Worm (Caenorhabditis elegans): ENCODE measurements around the gene nrfl-1.
A peak's percentile ranks its signal among the peaks of the same experiment; 100 is the strongest.

Gene nrfl-1

ce11 chrIV:9107464-9107863 is 11.4 kb upstream of the nrfl-1 start (continued):
- TF ChIP-seq unc-3 (GFP tag; conservative IDR thresholded peaks at IDR 0.05) (no peak), unc-3 (tag; optimal IDR thresholded peaks at IDR 0.05) (no peak), ttx-3 (tag; optimal IDR thresholded peaks at IDR 0.05) (no peak), fkh-10 (GFP tag; optimal IDR thresholded peaks at IDR 0.05) (no peak), eyg-1 (tag; optimal IDR thresholded peaks at IDR 0.05) (no peak), ceh-18 (tag; optimal IDR thresholded peaks at IDR 0.05) (no peak), ztf-16 (tag; optimal IDR thresholded peaks at IDR 0.05) (no peak), tbx-2 (tag; optimal IDR thresholded peaks at IDR 0.05) (peak; percentile 1), C38D4.7 (GFP tag; optimal IDR thresholded peaks at IDR 0.05) (no peak), K09A11.1 (tag; optimal IDR thresholded peaks at IDR 0.05; ENCODE audit: insufficient read depth) (no peak), ama-1 (optimal IDR thresholded peaks at IDR 0.05) (no peak), odd-2 (tag; optimal IDR thresholded peaks at IDR 0.05) (no peak), hlh-6 (tag; optimal IDR thresholded peaks at IDR 0.05) (no peak), ets-4 (tag; optimal IDR thresholded peaks at IDR 0.05) (no peak), ceh-2 (tag; optimal IDR thresholded peaks at IDR 0.05) (no peak), pag-3 (tag; optimal IDR thresholded peaks at IDR 0.05; ENCODE audit: borderline replicate concordance) (no peak), lin-11 (tag; optimal IDR thresholded peaks at IDR 0.05) (no peak), dve-1 (tag; optimal IDR thresholded peaks at IDR 0.05) (no peak), nhr-11 (tag; optimal IDR thresholded peaks at IDR 0.05) (no peak), C08G9.2 (tag; optimal IDR thresholded peaks at IDR 0.05) (no peak), unc-42 (tag; optimal IDR thresholded peaks at IDR 0.05) (no peak), nfya-1 (tag; optimal IDR thresholded peaks at IDR 0.05) (no peak), unc-55 (GFP tag; optimal IDR thresholded peaks at IDR 0.05) (peak; percentile 72), ceh-34 (tag; optimal IDR thresholded peaks at IDR 0.05) (no peak), sox-4 (tag; optimal IDR thresholded peaks at IDR 0.05) (no peak), pha-2 (tag; optimal IDR thresholded peaks at IDR 0.05) (no peak), zip-5 (tag; optimal IDR thresholded peaks at IDR 0.05) (no peak), ceh-14 (tag; optimal IDR thresholded peaks at IDR 0.05) (no peak), ref-2 (tag; optimal IDR thresholded peaks at IDR 0.05) (no peak), T23F11.4 (GFP tag; optimal IDR thresholded peaks at IDR 0.05) (no peak), ceh-30 (tag; optimal IDR thresholded peaks at IDR 0.05) (no peak), pat-9 (tag; optimal IDR thresholded peaks at IDR 0.05) (peak; percentile 15), pqm-1 (tag; optimal IDR thresholded peaks at IDR 0.05) (no peak), nhr-232 (tag; optimal IDR thresholded peaks at IDR 0.05) (no peak), dmd-4 (tag; optimal IDR thresholded peaks at IDR 0.05; ENCODE audit: borderline replicate concordance) (no peak), syd-9 (tag; optimal IDR thresholded peaks at IDR 0.05) (no peak), ceh-9 (tag; optimal IDR thresholded peaks at IDR 0.05) (no peak), ceh-24 (tag; optimal IDR thresholded peaks at IDR 0.05) (no peak), Y22D7AL.16 (tag; optimal IDR thresholded peaks at IDR 0.05) (no peak), tbx-7 (tag; optimal IDR thresholded peaks at IDR 0.05) (no peak), ceh-48 (tag; optimal IDR thresholded peaks at IDR 0.05) (peak; percentile 40), mec-3 (tag; optimal IDR thresholded peaks at IDR 0.05; ENCODE audit: borderline replicate concordance) (no peak), elt-4 (tag; optimal IDR thresholded peaks at IDR 0.05) (no peak), gmeb-2 (tag; optimal IDR thresholded peaks at IDR 0.05) (no peak), pros-1 (tag; optimal IDR thresholded peaks at IDR 0.05) (no peak)

- no peak for TF ChIP-seq K09A11.1 (tag; optimal IDR thresholded peaks at IDR 0.05; ENCODE audit: insufficient read depth)
- no peak for TF ChIP-seq syd-9 (tag; optimal IDR thresholded peaks at IDR 0.05)
- TF ChIP-seq zip-5 (tag; optimal IDR thresholded peaks at IDR 0.05) = no peak
- TF ChIP-seq ceh-19 (GFP tag; optimal IDR thresholded peaks at IDR 0.05) = no peak
- TF ChIP-seq ceh-9 (tag; optimal IDR thresholded peaks at IDR 0.05) = no peak
Measured at ce11 chrIV:9108631-9109030, 10.3 kb upstream of the nrfl-1 start, which contains the start of gene aly-1. Gene aly-1, plus strand, starts transcription at chrIV:9108931.
